Worm (Caenorhabditis elegans) whole organism, L4 larva: ENCODE data around the gene hdl-1.
A peak's percentile ranks its signal among the peaks of the same experiment; 100 is the strongest.

Experiments
- F44E2.7 ChIP-seq: fragments of 200-800 bp; sonication (Bioruptor generic); IDR thresholded peaks from 2 replicates; pipeline ENCODE4 v2.1.2; 2022; ENCODE audit warnings: missing genetic modification characterization, missing compliant biosample characterization
- Y75B8A.6 ChIP-seq: fragments of 200-800 bp; sonication (Bioruptor generic); IDR thresholded peaks from 2 replicates; pipeline ENCODE4 v1.3.6; 2022; ENCODE audit warnings: missing genetic modification reagents, missing genetic modification characterization, missing compliant biosample characterization
- aha-1 ChIP-seq: fragments of 150-350 bp; peaks from one replicate; lab custom pipeline; 2014; ENCODE audit warnings: missing biosample characterization, missing genetic modification characterization
- ama-1 ChIP-seq: fragments of 150-350 bp; optimal IDR thresholded peaks from 2 replicates; lab custom pipeline; 2014; ENCODE audit warnings: inconsistent platforms, mixed read lengths
- arid-1 ChIP-seq: fragments of 200-800 bp; sonication (Bioruptor generic); conservative IDR thresholded peaks from 2 replicates; pipeline ENCODE4 v1.3.6; 2022; ENCODE audit warnings: missing genetic modification reagents, missing genetic modification characterization, missing compliant biosample characterization
- ceh-20 ChIP-seq: fragments of 200-800 bp; sonication (Bioruptor generic); IDR thresholded peaks from 2 replicates; pipeline ENCODE4 v1.3.6; 2022; ENCODE audit warnings: missing genetic modification reagents, missing genetic modification characterization, missing compliant biosample characterization
- ceh-44 ChIP-seq: fragments of 200-800 bp; sonication (Bioruptor generic); IDR thresholded peaks from 2 replicates; pipeline ENCODE4 v1.3.6; 2022; ENCODE audit warnings: missing genetic modification reagents, missing genetic modification characterization, missing compliant biosample characterization
- ceh-62 ChIP-seq: sonication (generic microtip); optimal IDR thresholded peaks from 2 replicates; lab custom pipeline; 2017; ENCODE audit warnings: missing biosample characterization, missing genetic modification characterization
- ces-1 ChIP-seq: fragments of 150-350 bp; sonication (generic microtip); optimal IDR thresholded peaks from 4 replicates; lab custom pipeline; 2014; ENCODE audit warnings: missing biosample characterization, missing genetic modification reagents, missing genetic modification characterization
- cey-2 ChIP-seq: sonication (generic microtip); optimal IDR thresholded peaks from 3 replicates; lab custom pipeline; 2017; ENCODE audit warnings: missing genetic modification characterization, mild to moderate bottlenecking, missing compliant biosample characterization, antibody characterized with exemption, borderline replicate concordance; ENCODE audit not compliant: insufficient read depth
- ctbp-1 ChIP-seq: fragments of 200-800 bp; sonication (Bioruptor generic); IDR thresholded peaks from 2 replicates; pipeline ENCODE4 v1.3.6; 2022; ENCODE audit warnings: missing genetic modification reagents, missing genetic modification characterization, missing compliant biosample characterization
- daf-16 ChIP-seq, 3 experiments: sonication (generic microtip); optimal IDR thresholded peaks; 2 replicates each; lab custom pipeline; 2016 to 2017; ENCODE audit warnings: missing genetic modification characterization in 3 of 3, missing genetic modification reagents in 3 of 3, mild to moderate bottlenecking in 2 of 3, missing compliant biosample characterization in 2 of 3, missing biosample characterization in 1 of 3, moderate library complexity in 1 of 3
- daf-19 ChIP-seq: fragments of 200-800 bp; sonication (Bioruptor generic); conservative IDR thresholded peaks from 2 replicates; pipeline ENCODE4 v1.3.6; 2022; ENCODE audit warnings: missing genetic modification characterization, missing compliant biosample characterization
- daf-8 ChIP-seq: fragments of 200-800 bp; sonication (Bioruptor generic); IDR thresholded peaks from 2 replicates; pipeline ENCODE4 v1.3.6; 2022; ENCODE audit warnings: missing genetic modification characterization, missing compliant biosample characterization
- dmd-6 ChIP-seq: fragments of 200-800 bp; sonication (Bioruptor generic); IDR thresholded peaks from 2 replicates; pipeline ENCODE4 v1.3.6; 2022; ENCODE audit warnings: missing genetic modification reagents, missing genetic modification characterization, missing compliant biosample characterization
- dmd-9 ChIP-seq: fragments of 200-800 bp; sonication (Bioruptor generic); IDR thresholded peaks from 2 replicates; pipeline ENCODE4 v1.3.6; 2022; ENCODE audit warnings: missing genetic modification reagents, missing genetic modification characterization, missing compliant biosample characterization
- dve-1 ChIP-seq: sonication (generic microtip); optimal IDR thresholded peaks from 2 replicates; lab custom pipeline; 2017; ENCODE audit warnings: antibody characterized with exemption, mild to moderate bottlenecking, missing genetic modification characterization, missing compliant biosample characterization; ENCODE audit not compliant: insufficient read depth
- egl-27 ChIP-seq: sonication (generic microtip); optimal IDR thresholded peaks from 3 replicates; lab custom pipeline; 2017; ENCODE audit warnings: missing biosample characterization, missing genetic modification reagents, missing genetic modification characterization
- hif-1 ChIP-seq, 2 experiments: sonication (generic microtip); optimal IDR thresholded peaks; 2 replicates each; lab custom pipeline; 2016 to 2017; ENCODE audit warnings: missing compliant biosample characterization in 2 of 2, missing genetic modification characterization in 2 of 2, missing genetic modification reagents in 2 of 2, missing genotype in 2 of 2, mild to moderate bottlenecking in 1 of 2
- hlh-11 ChIP-seq: fragments of 200-800 bp; sonication (Bioruptor generic); optimal IDR thresholded peaks from 2 replicates; lab custom pipeline; 2018; ENCODE audit warnings: mild to moderate bottlenecking, missing genetic modification characterization, missing compliant biosample characterization
- hlh-30 ChIP-seq: sonication (generic microtip); optimal IDR thresholded peaks from 2 replicates; lab custom pipeline; 2017; ENCODE audit warnings: antibody characterized with exemption, mild to moderate bottlenecking, missing genetic modification characterization, missing compliant biosample characterization; ENCODE audit not compliant: insufficient read depth
- hmg-1.1 ChIP-seq: fragments of 200-800 bp; sonication (Bioruptor generic); IDR thresholded peaks from 2 replicates; pipeline ENCODE4 v1.3.6; 2022; ENCODE audit warnings: missing genetic modification reagents, missing genetic modification characterization, missing compliant biosample characterization
- lim-7 ChIP-seq: fragments of 200-800 bp; sonication (Bioruptor generic); IDR thresholded peaks from 2 replicates; pipeline ENCODE4 v1.3.6; 2022; ENCODE audit warnings: missing genetic modification characterization, missing compliant biosample characterization
- lir-3 ChIP-seq: sonication (generic microtip); optimal IDR thresholded peaks from 2 replicates; lab custom pipeline; 2016; ENCODE audit warnings: mild to moderate bottlenecking, missing genetic modification characterization, missing compliant biosample characterization
- lsy-2 ChIP-seq, 2 experiments: fragments of 150-350 bp in 1 of 2; sonication (generic microtip) in 1 of 2; optimal IDR thresholded peaks; 2 replicates each; lab custom pipeline; 2014 to 2017; ENCODE audit warnings: missing biosample characterization in 2 of 2, missing genetic modification characterization in 2 of 2
- madf-9 ChIP-seq: fragments of 200-800 bp; sonication (Bioruptor generic); conservative IDR thresholded peaks from 2 replicates; pipeline ENCODE4 v1.3.6; 2022; ENCODE audit warnings: missing genetic modification reagents, missing genetic modification characterization, missing compliant biosample characterization
- mdl-1 ChIP-seq, 2 experiments: fragments of 150-350 bp in 1 of 2; sonication (generic microtip) in 1 of 2; optimal IDR thresholded peaks; 2 replicates each; lab custom pipeline; 2014 to 2017; ENCODE audit warnings: missing biosample characterization in 2 of 2, missing genetic modification characterization in 2 of 2
- mdt-29 ChIP-seq: fragments of 200-800 bp; sonication (Bioruptor generic); IDR thresholded peaks from 2 replicates; pipeline ENCODE4 v1.3.6; 2022; ENCODE audit warnings: missing genetic modification reagents, missing genetic modification characterization, missing compliant biosample characterization
- mes-2 ChIP-seq: sonication (generic microtip); optimal IDR thresholded peaks from 2 replicates; lab custom pipeline; 2016; ENCODE audit warnings: missing genotype, mild to moderate bottlenecking, missing genetic modification characterization, missing compliant biosample characterization; ENCODE audit not compliant: poor library complexity, severe bottlenecking
- mxl-3 ChIP-seq: fragments of 200-800 bp; sonication (Bioruptor generic); optimal IDR thresholded peaks from 2 replicates; lab custom pipeline; 2018; ENCODE audit warnings: mild to moderate bottlenecking, missing genetic modification characterization, missing compliant biosample characterization
- nhr-10 ChIP-seq: fragments of 150-350 bp; optimal IDR thresholded peaks from 2 replicates; lab custom pipeline; 2014; ENCODE audit warnings: missing biosample characterization, missing genetic modification characterization
- nhr-111 ChIP-seq: fragments of 200-800 bp; sonication (Bioruptor generic); optimal IDR thresholded peaks from 2 replicates; lab custom pipeline; 2018; ENCODE audit warnings: mild to moderate bottlenecking, missing genetic modification characterization, missing compliant biosample characterization
- nhr-28 ChIP-seq: fragments of 150-350 bp; optimal IDR thresholded peaks from 2 replicates; lab custom pipeline; 2014; ENCODE audit warnings: missing biosample characterization, missing genetic modification characterization
- nhr-76 ChIP-seq: fragments of 150-350 bp; optimal IDR thresholded peaks from 2 replicates; lab custom pipeline; 2014; ENCODE audit warnings: missing biosample characterization, missing genetic modification characterization
- nhr-77 ChIP-seq: fragments of 150-350 bp; optimal IDR thresholded peaks from 2 replicates; lab custom pipeline; 2014; ENCODE audit warnings: missing biosample characterization, missing genetic modification characterization
- pha-4 ChIP-seq, 2 experiments: fragments of 150-350 bp in 1 of 2; fragments of 200-800 bp in 1 of 2; sonication (Bioruptor generic) in 1 of 2; IDR thresholded peaks in 1 of 2; optimal IDR thresholded peaks in 1 of 2; 2 replicates each; pipeline versions ENCODE4 v1.3.6 to Lab custom; 2014 to 2022; ENCODE audit warnings: missing genetic modification characterization in 2 of 2, missing genetic modification reagents in 2 of 2, missing biosample characterization in 1 of 2, missing compliant biosample characterization in 1 of 2
- pqm-1 ChIP-seq: sonication (generic microtip); optimal IDR thresholded peaks from 2 replicates; lab custom pipeline; 2017; ENCODE audit warnings: missing biosample characterization, missing genetic modification characterization
- sdz-12 ChIP-seq: fragments of 200-800 bp; sonication (Bioruptor generic); optimal IDR thresholded peaks from 2 replicates; lab custom pipeline; 2018; ENCODE audit warnings: mild to moderate bottlenecking, missing genetic modification characterization, missing compliant biosample characterization
- set-16 ChIP-seq: fragments of 200-800 bp; sonication (Bioruptor generic); IDR thresholded peaks from 2 replicates; pipeline ENCODE4 v1.3.6; 2022; ENCODE audit warnings: missing genetic modification reagents, missing genetic modification characterization, missing compliant biosample characterization
- snpc-4 ChIP-seq: fragments of 150-350 bp; optimal IDR thresholded peaks from 2 replicates; lab custom pipeline; 2014; ENCODE audit warnings: missing biosample characterization, missing genetic modification characterization
- tag-97 ChIP-seq: fragments of 200-800 bp; sonication (Bioruptor generic); IDR thresholded peaks from 2 replicates; pipeline ENCODE4 v1.3.6; 2022; ENCODE audit warnings: missing genetic modification characterization, missing compliant biosample characterization
- tra-1 ChIP-seq: fragments of 200-800 bp; sonication (Bioruptor generic); IDR thresholded peaks from 2 replicates; pipeline ENCODE4 v1.3.6; 2022; ENCODE audit warnings: missing genetic modification reagents, missing genetic modification characterization, missing compliant biosample characterization
- unc-39 ChIP-seq: sonication (generic microtip); optimal IDR thresholded peaks from 2 replicates; lab custom pipeline; 2017; ENCODE audit warnings: missing biosample characterization, missing genetic modification characterization
- vab-7 ChIP-seq: fragments of 200-800 bp; sonication (Bioruptor generic); IDR thresholded peaks from 2 replicates; pipeline ENCODE4 v1.3.6; 2022; ENCODE audit warnings: missing genetic modification reagents, missing genetic modification characterization, missing compliant biosample characterization
- zfp-2 ChIP-seq: sonication (generic microtip); optimal IDR thresholded peaks from 2 replicates; lab custom pipeline; 2016; ENCODE audit warnings: mild to moderate bottlenecking, missing genetic modification characterization, missing compliant biosample characterization
- zip-11 ChIP-seq: fragments of 200-800 bp; sonication (Bioruptor generic); IDR thresholded peaks from 2 replicates; pipeline ENCODE4 v1.3.6; 2022; ENCODE audit warnings: missing genetic modification characterization, missing compliant biosample characterization
- zip-2 ChIP-seq: fragments of 150-350 bp; optimal IDR thresholded peaks from 2 replicates; lab custom pipeline; 2014; ENCODE audit warnings: missing biosample characterization, missing genetic modification characterization

The hdl-1 gene

ce11 chrIV:11955592-11955991 is 6.0 kb upstream of the hdl-1 start (continued):
- TF ChIP-seq Y75B8A.6 (GFP tag; lab: Robert Waterston, UW) (peak; percentile 69; the same call in 1 of the 2 replicates), lim-7 (no peak), zip-2 (no peak), daf-19 (GFP tag; lab: Robert Waterston, UW) (no peak), sdz-12 (GFP tag; lab: Kevin White, UChicago) (no peak), mes-2 (peak; percentile 65), dmd-6 (GFP tag; lab: Robert Waterston, UW) (peak; percentile 94), zip-11 (GFP tag; lab: Robert Waterston, UW) (no peak), arid-1 (GFP tag; lab: Robert Waterston, UW) (peak; percentile 39), nhr-77 (peak; percentile 60), daf-16 (GFP tag; optimal IDR thresholded peaks at IDR 0.05; lab: Kevin White, UChicago) (peak in 1 of 2 experiments; percentile 73), daf-16 (tag; optimal IDR thresholded peaks at IDR 0.05; lab: Kevin White, UChicago) (peak; percentile 92), snpc-4 (no peak), tra-1 (GFP tag; lab: Robert Waterston, UW) (peak; percentile 65)

ce11 chrIV:11952612-11953299 is 3.1 kb upstream of the hdl-1 start, which contains the start of gene gdh-1:
Gene gdh-1, plus strand, starts transcription at chrIV:11953249.
- TF ChIP-seq egl-27 (no peak), ceh-62 (tag; lab: Kevin White, UChicago) (no peak), tag-97 (GFP tag; lab: Robert Waterston, UW) (no peak), mdl-1 (tag; optimal IDR thresholded peaks at IDR 0.05; lab: Kevin White, UChicago) (peak in 1 of 2 experiments; percentile 58), ctbp-1 (GFP tag; lab: Robert Waterston, UW) (no peak), hif-1 (tag; optimal IDR thresholded peaks at IDR 0.05; lab: Kevin White, UChicago) (peak in 1 of 2 experiments; percentile 44), pha-4 (GFP tag; IDR thresholded peaks at IDR 0.05; lab: Robert Waterston, UW) (no peak), pha-4 (tag; optimal IDR thresholded peaks at IDR 0.05; lab: Kevin White, UChicago) (peak; percentile 35), hlh-30 (peak; percentile 24), cey-2 (tag; lab: Kevin White, UChicago) (no peak), nhr-111 (no peak), nhr-10 (tag; lab: Kevin White, UChicago) (no peak), arid-1 (GFP tag; lab: Robert Waterston, UW) (no peak), dve-1 (tag; lab: Kevin White, UChicago) (peak; percentile 57), ces-1 (no peak), ama-1 (peak; percentile 84), lir-3 (no peak), sdz-12 (GFP tag; lab: Kevin White, UChicago) (no peak), madf-9 (GFP tag; lab: Robert Waterston, UW) (no peak), mxl-3 (GFP tag; lab: Kevin White, UChicago) (no peak), daf-8 (GFP tag; lab: Robert Waterston, UW) (no peak), F44E2.7 (GFP tag; lab: Robert Waterston, UW) (no peak), unc-39 (tag; lab: Kevin White, UChicago) (no peak), aha-1 (tag; lab: Kevin White, UChicago) (peak; percentile 93), zip-2 (no peak), pqm-1 (tag; lab: Kevin White, UChicago) (peak; percentile 5), set-16 (GFP tag; lab: Robert Waterston, UW) (no peak), hmg-1.1 (peak; percentile 50), ceh-44 (GFP tag; lab: Robert Waterston, UW) (no peak), hlh-11 (tag; lab: Kevin White, UChicago) (peak; percentile 66), lsy-2 (tag; optimal IDR thresholded peaks at IDR 0.05; lab: Kevin White, UChicago) (peak in 1 of 2 experiments; percentile 56), ceh-20 (0 out of 2 replicates have a peak, but pooled peaks have one; percentile 23), nhr-76 (no peak), vab-7 (no peak), dmd-9 (no peak), zfp-2 (tag; lab: Kevin White, UChicago) (no peak), zip-11 (GFP tag; lab: Robert Waterston, UW) (no peak), mdt-29 (GFP tag; lab: Robert Waterston, UW) (no peak), nhr-28 (peak; percentile 74), dmd-6 (GFP tag; lab: Robert Waterston, UW) (peak; percentile 56)
